Worm (Caenorhabditis elegans): ENCODE results near the gene srw-40.

- TF ChIP-seq ces-1 (GFP tag; optimal IDR thresholded peaks at IDR 0.05) (no peak), snpc-4 (tag; optimal IDR thresholded peaks at IDR 0.05) (no peak), elt-1 (tag; optimal IDR thresholded peaks at IDR 0.05; ENCODE audit: borderline replicate concordance, insufficient read depth) (no peak), unc-62 (GFP tag; optimal IDR thresholded peaks at IDR 0.05) (no peak), nhr-2 (tag; optimal IDR thresholded peaks at IDR 0.05) (no peak), nhr-12 (tag; optimal IDR thresholded peaks at IDR 0.05) (no peak)
These were observed 28.4 kb upstream of the srw-40 start for ce11 chrII:4344317-4344716.
